Fruit fly (Drosophila melanogaster) whole organism, larva: ENCODE measurements around the gene CG14418.

Experiments
- noc ChIP-seq: fragments of 200-800 bp; sonication (Bioruptor generic); optimal IDR thresholded peaks from 3 replicates; lab custom pipeline; 2019; ENCODE audit warnings: missing biosample characterization, mild to moderate bottlenecking, missing genetic modification characterization, moderate library complexity

Gene CG14418

DNA sequence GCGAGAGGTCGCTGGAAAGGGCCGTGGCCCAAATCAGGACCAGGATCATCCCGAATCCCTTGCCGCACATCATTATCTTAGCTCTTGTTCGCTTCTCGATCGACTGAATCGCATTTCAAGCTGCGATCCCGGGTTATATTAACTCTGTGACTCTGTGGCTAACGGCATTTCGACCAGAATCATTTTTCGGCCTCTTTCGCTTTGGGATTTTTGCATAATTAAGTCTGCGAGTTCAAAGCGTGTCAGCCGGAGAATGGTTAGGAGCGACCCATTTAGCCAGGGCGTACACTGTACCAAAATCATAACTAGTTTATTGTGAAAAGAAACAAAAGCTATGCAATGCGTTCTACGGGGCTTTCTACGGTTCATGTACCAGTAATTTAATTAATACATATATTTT, at the start of gene CG14418:
Gene CG14418 (minus strand): TSS at position 101 of the 400 bp plus-strand sequence.
- TF ChIP-seq noc (tag; lab: Kevin White, UChicago), result no peak

DNA sequence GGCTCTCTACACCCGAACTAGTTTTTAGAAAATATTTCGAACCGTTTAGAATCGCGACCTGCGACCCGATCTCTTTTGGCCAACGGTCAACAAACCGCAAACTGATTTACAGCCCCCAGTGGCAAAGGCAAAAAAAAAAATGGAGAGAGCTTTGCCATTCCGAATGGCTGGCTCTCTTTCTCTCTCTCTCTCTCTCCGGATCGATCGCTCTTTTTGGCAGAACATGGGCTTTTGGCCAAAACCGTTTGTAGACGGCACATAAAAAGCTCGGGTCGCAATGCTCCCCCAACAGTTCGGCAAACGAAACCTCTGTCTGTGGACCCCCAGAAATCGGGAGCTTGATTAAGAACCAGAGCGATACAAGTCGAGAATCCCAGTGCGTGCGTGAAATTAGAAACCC, 46.0 kb upstream of the CG14418 start, which contains the start of gene CG32793:
Gene CG32793 (plus strand): TSS at position 301 of the 400 bp plus-strand sequence.
- no peak for TF ChIP-seq noc (tag; lab: Kevin White, UChicago)

- TF ChIP-seq noc (tag; lab: Kevin White, UChicago), result no peak
Measured at dm6 chrX:2927158-2927557, 43.7 kb upstream of the CG14418 start, which contains the start of gene CG14424. CG14424 (minus strand) TSS chrX:2927258.

DNA sequence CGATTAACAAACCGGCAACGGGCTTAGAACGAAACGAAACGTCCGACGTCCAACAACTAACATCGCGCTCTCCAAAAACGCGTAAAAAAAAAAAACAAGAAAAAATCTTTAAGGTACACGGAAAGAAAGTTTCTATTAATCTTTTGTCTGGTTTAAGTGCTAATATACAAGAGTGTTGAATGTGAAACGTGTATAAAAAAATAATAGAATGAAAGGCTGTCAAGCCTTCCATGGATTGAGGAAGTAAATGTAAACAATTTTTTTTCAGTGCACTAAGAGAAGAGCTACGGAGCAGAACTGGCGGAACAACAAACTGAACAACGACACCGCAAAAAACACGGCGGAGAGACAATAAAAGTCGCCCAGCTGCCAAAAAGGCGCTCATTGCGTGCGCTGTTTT, 36.3 kb upstream of the CG14418 start, which contains the start of gene CG3588:
Gene CG3588 (plus strand): TSS at position 29 of the 400 bp plus-strand sequence.
- peak; percentile 62 for TF ChIP-seq noc (tag; lab: Kevin White, UChicago)

- no peak for TF ChIP-seq noc (tag; lab: Kevin White, UChicago)
Measured at dm6 chrX:2918551-2918950, 35.1 kb upstream of the CG14418 start.

- TF ChIP-seq noc (tag; lab: Kevin White, UChicago), result no peak
Measured at dm6 chrX:2915108-2915507, 31.6 kb upstream of the CG14418 start.

dm6 chrX:2914091-2914490, 30.6 kb upstream of the CG14418 start:
- TF ChIP-seq noc (tag; lab: Kevin White, UChicago), result no peak

DNA sequence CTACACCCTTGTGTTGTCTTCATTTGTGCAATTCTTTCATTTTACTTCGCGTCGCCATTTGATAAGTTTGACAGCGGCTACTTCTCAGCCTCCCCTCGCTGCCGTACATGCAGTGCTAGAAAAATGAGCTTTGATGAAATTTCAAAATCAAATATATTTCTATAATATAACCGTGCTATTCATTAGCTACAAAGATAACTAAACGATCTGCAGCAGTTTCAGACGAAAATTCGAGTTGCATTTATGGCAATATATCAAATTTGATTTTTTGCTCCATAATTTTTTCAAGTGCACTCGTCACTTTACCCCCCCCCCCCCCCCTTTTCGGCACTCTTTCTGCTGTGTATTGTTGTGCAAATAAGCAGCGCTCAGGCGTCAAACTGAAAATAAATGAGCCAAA, 29.1 kb upstream of the CG14418 start:
- no peak for TF ChIP-seq noc (tag; lab: Kevin White, UChicago)

DNA sequence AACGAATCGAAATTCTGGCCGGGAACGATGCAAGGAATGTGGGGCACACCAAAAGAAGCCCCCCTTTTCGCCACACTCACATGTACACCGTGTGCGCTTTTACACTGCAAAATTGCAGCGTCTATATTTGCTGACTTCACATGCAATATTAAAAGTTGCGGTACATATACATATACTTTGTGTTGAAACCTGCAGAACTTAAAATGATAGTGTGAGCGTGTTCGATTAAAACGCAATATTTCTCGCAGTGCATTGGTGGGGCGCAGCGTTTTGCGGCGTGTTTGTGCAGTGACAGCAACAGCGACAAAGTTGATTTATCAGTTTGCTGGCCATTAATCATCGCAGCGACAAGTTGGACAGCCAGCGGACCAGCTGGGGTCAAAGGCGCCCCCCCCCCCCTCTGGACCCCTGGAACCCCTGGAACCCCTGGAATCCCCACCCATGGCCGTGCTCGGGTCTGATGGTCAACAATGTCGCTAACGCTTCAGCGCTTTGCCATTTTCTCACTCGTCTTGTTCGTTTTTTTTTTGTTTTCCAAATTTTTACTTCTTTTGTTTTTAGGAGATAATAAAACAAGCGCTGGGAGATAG, 23.7 kb upstream of the CG14418 start:
- TF ChIP-seq noc (tag; lab: Kevin White, UChicago), result no peak

dm6 chrX:2890468-2890867, 7.0 kb upstream of the CG14418 start, which contains the start of gene CG3526:
CG3526 (plus strand) TSS chrX:2890768.
- TF ChIP-seq noc (tag; lab: Kevin White, UChicago), result no peak

- no peak for TF ChIP-seq noc (tag; lab: Kevin White, UChicago)
Measured at dm6 chrX:2888211-2888610, 4.8 kb upstream of the CG14418 start.

dm6 chrX:2885814-2886213, 2.4 kb upstream of the CG14418 start, which contains the start of gene CG14419:
CG14419 (minus strand) TSS chrX:2885914.
- TF ChIP-seq noc (tag; lab: Kevin White, UChicago), result no peak

DNA sequence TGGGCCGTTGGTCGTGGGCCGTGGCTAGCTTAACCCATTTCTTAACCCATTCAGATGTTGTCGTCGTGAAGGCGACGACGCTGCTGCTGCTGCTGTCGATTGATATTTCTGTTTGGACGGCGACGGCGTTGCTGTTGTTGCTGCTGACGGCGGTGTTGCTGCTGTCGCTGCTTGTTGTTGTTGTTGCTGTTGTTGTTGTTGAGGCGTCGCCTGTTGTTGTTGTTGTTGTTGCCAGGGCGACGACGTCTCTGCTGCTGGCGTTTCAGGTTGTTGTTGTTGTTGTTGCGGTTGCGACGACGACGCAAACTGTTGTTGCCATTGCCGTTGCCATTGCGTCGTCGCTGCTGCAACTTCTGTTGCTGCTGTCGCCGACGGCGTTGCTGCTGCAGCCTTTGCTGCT, 945 bp downstream of the CG14418 start:
- TF ChIP-seq noc (tag; lab: Kevin White, UChicago), result no peak

DNA sequence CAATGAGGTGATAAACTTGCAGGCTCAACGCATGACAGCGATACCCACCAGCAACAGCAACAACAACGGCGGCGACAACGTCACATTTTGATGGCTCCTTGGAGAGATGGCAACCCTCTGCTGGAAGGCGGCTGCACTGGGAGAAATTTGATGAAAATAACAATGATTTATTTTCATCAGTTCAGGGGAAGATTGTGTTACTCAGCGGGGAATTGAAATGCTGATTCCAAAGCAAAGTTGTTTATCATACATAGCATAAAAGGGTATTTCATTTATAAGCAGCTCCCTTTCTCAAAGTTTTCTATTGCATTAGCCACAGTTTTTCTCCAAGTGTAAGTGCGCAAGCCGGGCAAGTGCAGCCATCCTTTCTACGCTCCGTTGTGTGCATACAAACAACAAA, 2.8 kb downstream of the CG14418 start:
- no peak for TF ChIP-seq noc (tag; lab: Kevin White, UChicago)

dm6 chrX:2877070-2877469, 6.4 kb downstream of the CG14418 start:
- TF ChIP-seq noc (tag; lab: Kevin White, UChicago), result no peak

dm6 chrX:2876433-2876832, 7.0 kb downstream of the CG14418 start, which contains the start of gene CG14417:
CG14417 (minus strand) TSS chrX:2876533.
- no peak for TF ChIP-seq noc (tag; lab: Kevin White, UChicago)

dm6 chrX:2872753-2873152, 10.7 kb downstream of the CG14418 start, which contains the start of gene CG14416:
CG14416 (minus strand) TSS chrX:2872853.
- no peak for TF ChIP-seq noc (tag; lab: Kevin White, UChicago)
